Worm (Caenorhabditis elegans) whole organism, midembryonic: ENCODE measurements around the gene fbxb-106.

Experiments
- T22C8.4 ChIP-seq: fragments of 200-800 bp; sonication (Bioruptor generic); IDR thresholded peaks from 2 replicates; pipeline ENCODE4 v1.3.6; 2022; ENCODE audit warnings: missing genetic modification characterization, missing compliant biosample characterization
- cog-1 ChIP-seq: sonication (generic microtip); optimal IDR thresholded peaks from 2 replicates; lab custom pipeline; 2016; ENCODE audit warnings: missing genetic modification characterization, missing compliant biosample characterization
- flt-1 ChIP-seq: fragments of 200-800 bp; sonication (Bioruptor generic); IDR thresholded peaks from 2 replicates; pipeline ENCODE4 v1.3.6; 2022; ENCODE audit warnings: missing genetic modification characterization, missing compliant biosample characterization
- klf-2 ChIP-seq: fragments of 200-800 bp; sonication (Bioruptor generic); conservative IDR thresholded peaks from 2 replicates; pipeline ENCODE4 v1.3.6; 2022; ENCODE audit warnings: missing genetic modification reagents, missing genetic modification characterization, missing compliant biosample characterization
- med-1 ChIP-seq: sonication (generic microtip); optimal IDR thresholded peaks from 2 replicates; lab custom pipeline; 2017; ENCODE audit warnings: missing genetic modification characterization, mild to moderate bottlenecking, missing compliant biosample characterization, antibody characterized with exemption, missing genetic modification reagents; ENCODE audit not compliant: insufficient read depth
- ref-1 ChIP-seq: fragments of 200-800 bp; sonication (Bioruptor generic); conservative IDR thresholded peaks from 2 replicates; pipeline ENCODE4 v1.3.6; 2022; ENCODE audit warnings: missing genetic modification reagents, missing genetic modification characterization, missing compliant biosample characterization
- tab-1 ChIP-seq: fragments of 200-800 bp; sonication (Bioruptor generic); IDR thresholded peaks from 2 replicates; pipeline ENCODE4 v1.3.6; 2022; ENCODE audit warnings: missing genetic modification characterization, missing compliant biosample characterization
- ztf-23 ChIP-seq: fragments of 200-800 bp; sonication (Bioruptor generic); IDR thresholded peaks from 2 replicates; pipeline ENCODE4 v1.3.6; 2022; ENCODE audit warnings: missing genetic modification reagents, missing genetic modification characterization, missing compliant biosample characterization
- ztf-29 ChIP-seq: fragments of 200-800 bp; sonication (Bioruptor generic); IDR thresholded peaks from 2 replicates; pipeline ENCODE4 v1.3.6; 2022; ENCODE audit warnings: missing genetic modification reagents, missing genetic modification characterization, missing compliant biosample characterization

Gene fbxb-106

ce11 chrII:2762108-2762507 is at the start of gene fbxb-106:
Gene fbxb-106, plus strand, starts transcription at chrII:2762408.
- no peak for TF ChIP-seq ref-1 (GFP tag; lab: Robert Waterston, UW)
- TF ChIP-seq med-1 (GFP tag; lab: Kevin White, UChicago) = no peak
- TF ChIP-seq flt-1 (GFP tag; lab: Robert Waterston, UW) = no peak
- no peak for TF ChIP-seq ztf-29

DNA sequence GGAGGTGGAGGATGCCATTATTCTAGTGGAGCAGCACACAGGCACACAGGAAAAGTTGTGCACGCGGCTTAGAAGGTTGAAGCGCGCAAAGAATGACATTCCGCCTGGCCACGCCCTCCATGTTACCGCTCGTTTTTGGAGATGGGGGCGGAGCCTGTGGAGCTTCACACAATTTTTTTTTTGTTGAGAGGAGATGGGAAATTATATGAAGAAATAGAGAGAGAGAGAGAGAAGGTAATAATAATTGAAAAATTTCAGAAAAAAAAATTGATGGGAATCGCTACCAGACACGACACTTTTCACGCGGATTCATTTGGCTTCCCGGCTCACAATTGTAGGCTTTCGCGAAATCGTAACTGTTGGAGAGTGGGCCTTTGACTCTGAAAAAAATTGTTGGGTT is 44.9 kb upstream of the fbxb-106 start, which contains the start of gene T05A8.3:
Gene T05A8.3, minus strand, starts transcription at position 101 of the 400 bp plus-strand sequence.
- no peak for TF ChIP-seq cog-1 (tag; lab: Kevin White, UChicago)

ce11 chrII:2719212-2719611 is 43.0 kb upstream of the fbxb-106 start:
- TF ChIP-seq ztf-29 = no peak
- TF ChIP-seq T22C8.4 = no peak
- no peak for TF ChIP-seq ztf-23
- no peak for TF ChIP-seq cog-1 (tag; lab: Kevin White, UChicago)
- no peak for TF ChIP-seq flt-1 (GFP tag; lab: Robert Waterston, UW)
- TF ChIP-seq tab-1 (GFP tag; lab: Robert Waterston, UW) = no peak
- TF ChIP-seq klf-2 (GFP tag; lab: Robert Waterston, UW) = no peak
- TF ChIP-seq med-1 (GFP tag; lab: Kevin White, UChicago) = no peak
- TF ChIP-seq ref-1 (GFP tag; lab: Robert Waterston, UW) = no peak

ce11 chrII:2721992-2722391 is 40.2 kb upstream of the fbxb-106 start:
- TF ChIP-seq ref-1 (GFP tag; lab: Robert Waterston, UW) (no peak), ztf-29 (no peak), flt-1 (GFP tag; lab: Robert Waterston, UW) (no peak), med-1 (GFP tag; lab: Kevin White, UChicago) (no peak), ztf-23 (no peak), klf-2 (GFP tag; lab: Robert Waterston, UW) (no peak), T22C8.4 (no peak), tab-1 (GFP tag; lab: Robert Waterston, UW) (no peak), cog-1 (tag; lab: Kevin White, UChicago) (no peak)

DNA sequence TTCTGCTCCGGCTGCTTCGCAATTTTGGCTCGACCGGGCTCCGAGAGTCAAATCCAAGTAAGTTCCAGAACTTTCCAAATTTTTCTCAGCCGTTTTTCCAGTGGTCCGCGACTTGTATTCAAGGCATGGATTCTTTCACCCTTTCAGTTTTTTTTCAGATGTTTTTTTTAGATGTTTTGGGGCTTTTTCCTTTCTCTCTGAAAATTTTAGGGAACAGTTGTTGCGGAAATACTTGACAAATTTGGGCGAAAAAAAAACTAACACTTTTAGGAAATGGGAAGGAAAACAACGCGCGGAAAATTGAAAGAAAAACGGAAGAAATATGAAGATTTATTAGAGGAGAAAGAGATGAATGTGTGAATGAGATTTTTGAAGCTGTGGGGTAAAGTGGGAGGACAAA is 36.6 kb upstream of the fbxb-106 start, which contains the start of the genes T05A8.11 and nep-2:
Gene T05A8.11, minus strand, starts transcription at position 101 of the 400 bp plus-strand sequence.
Gene nep-2, minus strand, starts transcription at position 192 of the 400 bp plus-strand sequence.
- TF ChIP-seq flt-1 (GFP tag; lab: Robert Waterston, UW) (no peak), ref-1 (GFP tag; lab: Robert Waterston, UW) (no peak), klf-2 (GFP tag; lab: Robert Waterston, UW) (no peak), cog-1 (tag; lab: Kevin White, UChicago) (no peak), tab-1 (GFP tag; lab: Robert Waterston, UW) (no peak), ztf-23 (no peak), med-1 (GFP tag; lab: Kevin White, UChicago) (no peak), ztf-29 (no peak), T22C8.4 (no peak)

DNA sequence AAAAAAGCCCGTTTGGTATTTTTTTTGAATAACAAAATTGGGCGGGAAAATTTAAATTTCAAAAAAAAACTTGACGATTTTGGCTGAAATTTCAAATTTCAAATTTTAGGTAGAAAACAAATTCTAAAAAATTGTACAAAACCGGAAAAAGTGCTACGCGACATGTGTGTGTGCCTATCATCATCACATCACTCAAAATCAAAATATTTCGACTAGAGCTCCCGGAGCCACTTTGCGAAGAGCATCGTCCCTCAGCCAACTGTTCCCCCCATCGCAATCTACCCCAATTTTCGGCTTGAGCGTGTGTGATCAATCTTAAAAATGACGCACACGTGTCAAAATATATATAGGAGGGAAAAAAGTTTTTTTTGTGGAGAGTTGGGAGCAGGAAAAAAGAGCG is 35.4 kb upstream of the fbxb-106 start:
- no peak for TF ChIP-seq klf-2 (GFP tag; lab: Robert Waterston, UW)
- TF ChIP-seq ztf-23 = no peak
- no peak for TF ChIP-seq flt-1 (GFP tag; lab: Robert Waterston, UW)
- no peak for TF ChIP-seq cog-1 (tag; lab: Kevin White, UChicago)
- no peak for TF ChIP-seq med-1 (GFP tag; lab: Kevin White, UChicago)
- no peak for TF ChIP-seq T22C8.4
- no peak for TF ChIP-seq ztf-29
- no peak for TF ChIP-seq ref-1 (GFP tag; lab: Robert Waterston, UW)

- TF ChIP-seq flt-1 (GFP tag; lab: Robert Waterston, UW) (no peak), ref-1 (GFP tag; lab: Robert Waterston, UW) (no peak), ztf-29 (no peak), med-1 (GFP tag; lab: Kevin White, UChicago) (no peak), klf-2 (GFP tag; lab: Robert Waterston, UW) (no peak), tab-1 (GFP tag; lab: Robert Waterston, UW) (no peak), ztf-23 (no peak), cog-1 (tag; lab: Kevin White, UChicago) (no peak), T22C8.4 (no peak)
Measured at ce11 chrII:2730647-2731046, 31.6 kb upstream of the fbxb-106 start.

DNA sequence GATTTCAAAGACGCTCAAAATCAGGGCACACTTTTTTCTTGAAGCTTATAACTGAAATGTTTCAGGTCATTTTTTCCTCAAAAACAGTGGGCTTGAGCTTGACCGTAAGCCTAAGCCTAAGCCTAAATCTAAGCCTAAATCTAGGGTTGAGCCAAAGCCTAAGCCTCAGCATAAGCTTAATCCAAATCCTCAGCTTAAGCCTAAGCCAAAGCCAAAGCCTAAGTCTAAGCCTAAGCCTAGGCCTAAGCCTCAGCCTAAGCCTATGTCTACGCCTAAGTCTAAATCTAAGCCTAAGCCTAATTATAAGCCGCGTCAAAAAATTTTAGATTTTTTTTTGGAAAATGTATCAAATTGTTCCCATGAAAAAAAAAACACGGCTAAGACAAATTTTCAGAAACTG is 27.9 kb upstream of the fbxb-106 start:
- TF ChIP-seq med-1 (GFP tag; lab: Kevin White, UChicago) (no peak), ztf-23 (no peak), klf-2 (GFP tag; lab: Robert Waterston, UW) (no peak), ref-1 (GFP tag; lab: Robert Waterston, UW) (no peak), T22C8.4 (no peak), cog-1 (tag; lab: Kevin White, UChicago) (no peak), ztf-29 (no peak), tab-1 (GFP tag; lab: Robert Waterston, UW) (no peak), flt-1 (GFP tag; lab: Robert Waterston, UW) (no peak)

DNA sequence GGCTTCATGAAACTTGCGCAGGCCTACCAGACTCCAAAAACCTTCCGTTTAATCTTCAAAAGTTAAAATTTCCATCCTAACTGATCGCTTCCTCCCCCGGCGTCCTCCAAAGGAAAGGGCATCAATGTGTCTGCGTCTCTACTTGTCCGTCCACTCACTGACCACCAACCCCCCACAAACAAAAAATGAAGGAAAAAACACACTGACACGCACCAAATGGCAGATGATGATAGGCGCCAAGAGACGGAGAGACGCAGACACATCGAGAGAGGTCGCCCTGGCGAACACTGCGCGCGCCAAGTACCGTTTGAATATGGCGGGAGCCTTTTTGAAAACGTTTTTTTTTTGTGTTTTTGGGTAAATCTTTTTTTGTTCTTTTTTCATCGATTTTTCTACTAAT is 27.5 kb upstream of the fbxb-106 start:
- TF ChIP-seq med-1 (GFP tag; lab: Kevin White, UChicago) (no peak), ztf-29 (no peak), ztf-23 (no peak), T22C8.4 (no peak), klf-2 (GFP tag; lab: Robert Waterston, UW) (no peak), tab-1 (GFP tag; lab: Robert Waterston, UW) (no peak), flt-1 (GFP tag; lab: Robert Waterston, UW) (no peak), ref-1 (GFP tag; lab: Robert Waterston, UW) (no peak), cog-1 (tag; lab: Kevin White, UChicago) (no peak)

DNA sequence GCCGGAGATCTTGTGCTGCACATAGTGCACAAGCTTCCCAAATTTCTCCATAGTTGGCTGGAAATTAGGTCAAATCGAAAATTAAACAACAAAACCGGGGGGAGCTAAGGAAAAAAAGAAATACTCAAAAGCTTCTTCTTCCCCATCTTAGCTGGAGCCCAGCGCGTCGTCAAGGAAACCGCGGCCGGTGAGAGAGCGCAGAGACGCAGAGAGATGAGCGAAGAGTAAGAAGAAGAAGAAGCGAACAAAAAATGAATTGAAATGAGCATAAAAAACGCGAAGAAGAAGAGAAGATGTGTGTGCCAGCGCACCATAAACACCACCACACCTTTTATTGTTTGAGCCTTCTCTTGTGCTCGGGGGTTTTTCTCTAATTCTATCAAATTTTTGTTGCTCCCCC is 27.0 kb upstream of the fbxb-106 start, which contains the start of gene wdr-31:
Gene wdr-31, minus strand, starts transcription at position 101 of the 400 bp plus-strand sequence.
- TF ChIP-seq klf-2 (GFP tag; lab: Robert Waterston, UW) = no peak
- no peak for TF ChIP-seq cog-1 (tag; lab: Kevin White, UChicago)
- no peak for TF ChIP-seq med-1 (GFP tag; lab: Kevin White, UChicago)
- TF ChIP-seq T22C8.4 = no peak
- no peak for TF ChIP-seq ref-1 (GFP tag; lab: Robert Waterston, UW)
- no peak for TF ChIP-seq flt-1 (GFP tag; lab: Robert Waterston, UW)
- no peak for TF ChIP-seq ztf-23
- no peak for TF ChIP-seq ztf-29
- TF ChIP-seq tab-1 (GFP tag; lab: Robert Waterston, UW) = no peak
